Fruit fly (Drosophila melanogaster): ENCODE results near the gene CG45105.
A peak's percentile ranks its signal among the peaks of the same experiment; 100 is the strongest.

Gene CG45105

DNA sequence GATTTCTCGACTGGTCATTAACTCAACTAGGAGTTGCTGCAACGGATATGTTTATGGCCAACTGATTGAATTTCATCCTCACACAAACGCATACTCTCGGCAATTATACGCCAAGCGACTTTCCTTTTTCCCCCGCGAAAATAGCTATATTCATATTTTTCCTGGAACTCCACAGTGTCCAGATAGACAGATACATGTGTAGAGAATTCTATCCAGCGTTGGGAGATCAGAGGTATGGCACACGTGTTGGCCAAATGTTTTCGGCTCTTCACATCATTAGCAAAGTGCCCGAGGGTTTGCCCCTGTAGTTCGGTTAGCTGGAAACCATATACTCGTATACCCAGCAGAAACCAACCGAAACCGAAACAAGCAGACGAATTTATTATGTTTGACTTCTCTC is 3.9 kb upstream of the CG45105 start:
- TF ChIP-seq lz (GFP tag; optimal IDR thresholded peaks at IDR 0.05) (no peak), CG15336 (GFP tag; IDR thresholded peaks at IDR 0.05) (no peak), Hr38 (GFP tag; optimal IDR thresholded peaks at IDR 0.05) (no peak), CG11902 (GFP tag; optimal IDR thresholded peaks at IDR 0.05) (no peak), CG3032 (tag; optimal IDR thresholded peaks at IDR 0.05) (no peak), CG6808 (GFP tag; optimal IDR thresholded peaks at IDR 0.05) (no peak), Eip78C (GFP tag) (no peak), CG10669 (GFP tag; optimal IDR thresholded peaks at IDR 0.05) (no peak), Eip75B (GFP tag; optimal IDR thresholded peaks at IDR 0.05) (no peak), CG3919 (GFP tag; optimal IDR thresholded peaks at IDR 0.05) (no peak), CG8119 (GFP tag; IDR thresholded peaks at IDR 0.05) (no peak), spab (GFP tag; optimal IDR thresholded peaks at IDR 0.05) (no peak), CG9139 (GFP tag; optimal IDR thresholded peaks at IDR 0.05) (no peak), Sox14 (GFP tag; optimal IDR thresholded peaks at IDR 0.05) (no peak), CG16779 (tag; optimal IDR thresholded peaks at IDR 0.05) (no peak), CG6276 (GFP tag; optimal IDR thresholded peaks at IDR 0.05) (no peak), CG6792 (GFP tag; optimal IDR thresholded peaks at IDR 0.05) (no peak), OdsH (GFP tag; optimal IDR thresholded peaks at IDR 0.05) (no peak), CG8319 (GFP tag; optimal IDR thresholded peaks at IDR 0.05) (no peak)

DNA sequence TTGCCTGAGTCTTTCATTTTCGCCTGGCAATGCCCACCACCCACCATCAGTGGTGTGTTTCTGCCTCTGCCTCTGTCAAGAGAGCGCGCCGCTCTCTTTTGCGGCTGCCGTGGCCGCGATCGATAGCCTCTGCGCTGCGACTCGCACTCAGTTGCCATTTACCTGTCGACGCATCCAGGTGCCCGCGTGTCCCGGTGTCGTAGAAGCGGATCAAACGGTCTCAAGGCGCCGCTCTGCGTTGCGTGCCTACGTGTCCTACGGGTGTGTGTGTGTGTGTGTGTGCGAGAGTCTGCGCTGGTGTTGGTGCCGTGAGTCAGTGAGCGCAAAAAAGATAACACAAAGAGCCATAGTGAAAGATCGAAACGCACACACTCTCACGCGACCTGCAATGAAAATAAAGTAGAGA is 2.9 kb upstream of the CG45105 start, which contains the start of gene Fbxl7:
TSS of gene Fbxl7 (plus strand) at position 148 of the 406 bp plus-strand sequence.
- TF ChIP-seq CG32006 (GFP tag; optimal IDR thresholded peaks at IDR 0.05) (no peak), spab (GFP tag; optimal IDR thresholded peaks at IDR 0.05) (no peak), CG3032 (tag; optimal IDR thresholded peaks at IDR 0.05) (no peak), Sox102F (GFP tag; optimal IDR thresholded peaks at IDR 0.05) (peak; percentile 20), CG6276 (GFP tag; optimal IDR thresholded peaks at IDR 0.05) (no peak), eg (GFP tag; IDR thresholded peaks at IDR 0.05) (peak; percentile 71), OdsH (GFP tag; optimal IDR thresholded peaks at IDR 0.05) (no peak), Lpt (GFP tag; optimal IDR thresholded peaks at IDR 0.05) (peak; percentile 34), net (GFP tag; optimal IDR thresholded peaks at IDR 0.05) (peak; percentile 8), Hr39 (GFP tag; optimal IDR thresholded peaks at IDR 0.05) (no peak), svp (GFP tag) (peak; percentile 53), ss (GFP tag; optimal IDR thresholded peaks at IDR 0.05) (peak; percentile 51 to 81), CG15336 (GFP tag; IDR thresholded peaks at IDR 0.05) (no peak; the same call in 1 of the 2 replicates), Eip93F (GFP tag; optimal IDR thresholded peaks at IDR 0.05) (no peak), CG6854 (GFP tag; optimal IDR thresholded peaks at IDR 0.05) (peak; percentile 40), Blimp-1 (GFP tag; optimal IDR thresholded peaks at IDR 0.05) (no peak), CG31627 (GFP tag; optimal IDR thresholded peaks at IDR 0.05) (no peak), CG34406 (GFP tag; optimal IDR thresholded peaks at IDR 0.05) (no peak), esn (GFP tag; optimal IDR thresholded peaks at IDR 0.05) (no peak), lz (GFP tag; optimal IDR thresholded peaks at IDR 0.05) (no peak), CG16779 (tag; optimal IDR thresholded peaks at IDR 0.05) (no peak), CG8319 (GFP tag; optimal IDR thresholded peaks at IDR 0.05) (no peak), Ets21C (GFP tag; optimal IDR thresholded peaks at IDR 0.05) (no peak), Eip78C (GFP tag) (peak; percentile 32), Sox14 (GFP tag; optimal IDR thresholded peaks at IDR 0.05) (peak; percentile 36), CG4318 (GFP tag; optimal IDR thresholded peaks at IDR 0.05) (no peak), Eip75B (GFP tag; optimal IDR thresholded peaks at IDR 0.05) (no peak), Smox (GFP tag; optimal IDR thresholded peaks at IDR 0.05) (no peak), dsx (GFP tag; optimal IDR thresholded peaks at IDR 0.05; ENCODE audit: poor library complexity, severe bottlenecking) (peak; percentile 21), topi (GFP tag; optimal IDR thresholded peaks at IDR 0.05) (no peak), CG1621 (tag; optimal IDR thresholded peaks at IDR 0.05) (peak; percentile 36), CG6163 (GFP tag; IDR thresholded peaks at IDR 0.05) (peak; percentile 71), fkh (GFP tag; optimal IDR thresholded peaks at IDR 0.05) (peak; percentile 20)

Measured in whole organism, prepupa.